Worm (Caenorhabditis elegans): ENCODE data around the gene clec-5.

clec-5 gene

ce11 chrIII:4850139-4850538, 33.3 kb downstream of the clec-5 start, which contains the start of gene F26A1.1 (continued):
- TF ChIP-seq ceh-90 (tag; optimal IDR thresholded peaks at IDR 0.05) (no peak), unc-98 (GFP tag; IDR thresholded peaks at IDR 0.05) (no peak), lin-35 (GFP tag; optimal IDR thresholded peaks at IDR 0.05) (peak; percentile 57 to 68), nhr-12 (tag; optimal IDR thresholded peaks at IDR 0.05) (no peak), fos-1 (tag; optimal IDR thresholded peaks at IDR 0.05) (no peak), mep-1 (tag; optimal IDR thresholded peaks at IDR 0.05) (no peak), snu-23 (GFP tag; optimal IDR thresholded peaks at IDR 0.05) (peak; percentile 41), C16A3.4 (tag; optimal IDR thresholded peaks at IDR 0.05) (peak; percentile 23), unc-30 (tag; optimal IDR thresholded peaks at IDR 0.05) (no peak), unc-62 (GFP tag; optimal IDR thresholded peaks at IDR 0.05) (no peak), nhr-11 (tag; optimal IDR thresholded peaks at IDR 0.05) (no peak), mef-2 (tag; optimal IDR thresholded peaks at IDR 0.05) (no peak), lin-14 (GFP tag; optimal IDR thresholded peaks at IDR 0.05) (no peak), swsn-7 (tag; optimal IDR thresholded peaks at IDR 0.05) (no peak), mab-9 (GFP tag; IDR thresholded peaks at IDR 0.05) (no peak), xbp-1 (tag; optimal IDR thresholded peaks at IDR 0.05) (no peak), mdl-1 (tag; optimal IDR thresholded peaks at IDR 0.05) (no peak), ceh-88 (GFP tag; IDR thresholded peaks at IDR 0.05) (no peak), nhr-19 (GFP tag; conservative IDR thresholded peaks at IDR 0.05) (no peak), blmp-1 (tag; optimal IDR thresholded peaks at IDR 0.05) (no peak), snpc-4 (tag; optimal IDR thresholded peaks at IDR 0.05) (no peak), pag-3 (tag; optimal IDR thresholded peaks at IDR 0.05; ENCODE audit: borderline replicate concordance, insufficient read depth) (no peak), C04F5.9 (tag; optimal IDR thresholded peaks at IDR 0.05) (no peak), dpl-1 (GFP tag; optimal IDR thresholded peaks at IDR 0.05) (peak; percentile 56 to 76 (median 70)), ztf-4 (tag; optimal IDR thresholded peaks at IDR 0.05) (no peak), ceh-8 (GFP tag; optimal IDR thresholded peaks at IDR 0.05) (no peak), hpl-2 (GFP tag; optimal IDR thresholded peaks at IDR 0.05) (no peak), sox-4 (tag; optimal IDR thresholded peaks at IDR 0.05) (no peak), ceh-82 (tag; optimal IDR thresholded peaks at IDR 0.05) (peak in 1 of 3 experiments; percentile 6), elt-3 (tag; optimal IDR thresholded peaks at IDR 0.05) (no peak), ztf-11 (tag; optimal IDR thresholded peaks at IDR 0.05) (no peak), unc-86 (tag; optimal IDR thresholded peaks at IDR 0.05) (no peak), ces-1 (GFP tag; optimal IDR thresholded peaks at IDR 0.05) (no peak), nhr-90 (tag; optimal IDR thresholded peaks at IDR 0.05; ENCODE audit: poor library complexity) (peak; percentile 7), tlp-1 (tag; optimal IDR thresholded peaks at IDR 0.05) (no peak), jun-1 (tag; optimal IDR thresholded peaks at IDR 0.05) (no peak), pqm-1 (tag; optimal IDR thresholded peaks at IDR 0.05) (no peak), unc-130 (tag; optimal IDR thresholded peaks at IDR 0.05) (no peak), aly-2 (tag; optimal IDR thresholded peaks at IDR 0.05) (no peak), efl-3 (GFP tag; optimal IDR thresholded peaks at IDR 0.05) (no peak), lsy-2 (tag; optimal IDR thresholded peaks at IDR 0.05) (peak; percentile 50 to 67), nhr-47 (tag; optimal IDR thresholded peaks at IDR 0.05) (no peak), hlh-4 (tag; optimal IDR thresholded peaks at IDR 0.05) (no peak), lin-13 (GFP tag; optimal IDR thresholded peaks at IDR 0.05) (no peak), elt-2 (tag; optimal IDR thresholded peaks at IDR 0.05) (no peak), tbx-2 (tag; optimal IDR thresholded peaks at IDR 0.05) (no peak), nhr-85 (tag) (no peak), sptf-1 (tag; optimal IDR thresholded peaks at IDR 0.05) (no peak), ets-5 (GFP tag; IDR thresholded peaks at IDR 0.05) (no peak), vab-15 (tag; optimal IDR thresholded peaks at IDR 0.05) (no peak), egl-13 (tag; optimal IDR thresholded peaks at IDR 0.05) (no peak), nhr-28 (tag; optimal IDR thresholded peaks at IDR 0.05) (no peak), alr-1 (tag; optimal IDR thresholded peaks at IDR 0.05; ENCODE audit: borderline replicate concordance) (no peak), nhr-77 (tag; optimal IDR thresholded peaks at IDR 0.05) (no peak), lin-39 (tag; optimal IDR thresholded peaks at IDR 0.05) (no peak)

All from whole organism, L1 larva.